Fruit fly (Drosophila melanogaster): ENCODE measurements around the gene rdx.

rdx gene

dm6 chr3R:14016758-14017406 lies 15.0 kb downstream of the rdx start (continued):
- no peak for TF ChIP-seq slou (GFP tag; optimal IDR thresholded peaks at IDR 0.05)
- no peak for TF ChIP-seq Deaf1 (tag; optimal IDR thresholded peaks at IDR 0.05)
- TF ChIP-seq pum (GFP tag; optimal IDR thresholded peaks at IDR 0.05): no peak
- TF ChIP-seq CG18011 (GFP tag; optimal IDR thresholded peaks at IDR 0.05): peak; percentile 2
- TF ChIP-seq trh (GFP tag; optimal IDR thresholded peaks at IDR 0.05): peak; percentile 33
- TF ChIP-seq CG4707 (GFP tag; optimal IDR thresholded peaks at IDR 0.05): peak; percentile 17
- no peak for TF ChIP-seq CG3838 (GFP tag; optimal IDR thresholded peaks at IDR 0.05)
- no peak for TF ChIP-seq Nf-YA (GFP tag; IDR thresholded peaks at IDR 0.05)
- no peak for TF ChIP-seq Hey (tag; optimal IDR thresholded peaks at IDR 0.05)
- peak; percentile 42 for TF ChIP-seq fd3F (GFP tag; optimal IDR thresholded peaks at IDR 0.05)
- TF ChIP-seq CG12155 (GFP tag; optimal IDR thresholded peaks at IDR 0.05): peak; percentile 37
- TF ChIP-seq CG11560 (tag; IDR thresholded peaks at IDR 0.05): no peak
- peak; percentile 65 for TF ChIP-seq CG15514 (GFP tag; optimal IDR thresholded peaks at IDR 0.05)
- TF ChIP-seq CG8359 (GFP tag; optimal IDR thresholded peaks at IDR 0.05; ENCODE audit: borderline replicate concordance): no peak
- peak; percentile 51 for TF ChIP-seq Dad (GFP tag; optimal IDR thresholded peaks at IDR 0.05)
- TF ChIP-seq dimm (GFP tag; IDR thresholded peaks at IDR 0.05): 0 out of 2 replicates have a peak, but pooled peaks have one; percentile 44
- TF ChIP-seq psq (GFP tag; optimal IDR thresholded peaks at IDR 0.05): no peak
- TF ChIP-seq grau (tag; optimal IDR thresholded peaks at IDR 0.05): peak; percentile 58
- 0 out of 2 replicates have a peak, but pooled peaks have one; percentile 23 for TF ChIP-seq CG4730 (GFP tag; IDR thresholded peaks at IDR 0.05)
- no peak for TF ChIP-seq CG15601 (tag; optimal IDR thresholded peaks at IDR 0.05)
- TF ChIP-seq nau (GFP tag; optimal IDR thresholded peaks at IDR 0.05): peak; percentile 42
- peak; percentile 33; the same call in 1 of the 2 replicates for TF ChIP-seq CG10321 (GFP tag; IDR thresholded peaks at IDR 0.05)
- TF ChIP-seq CG15696 (tag; optimal IDR thresholded peaks at IDR 0.05): no peak
- TF ChIP-seq CG7786 (GFP tag; optimal IDR thresholded peaks at IDR 0.05): peak; percentile 25
- peak; percentile 70; the same call in 2 of the 3 replicates for TF ChIP-seq ken (GFP tag; IDR thresholded peaks at IDR 0.05)
- peak; percentile 26 for TF ChIP-seq CG7987 (GFP tag; optimal IDR thresholded peaks at IDR 0.05)
- peak; percentile 54; the same call in 1 of the 2 replicates for TF ChIP-seq sens-2 (GFP tag; IDR thresholded peaks at IDR 0.05)
- peak; percentile 33 for TF ChIP-seq CG12219 (GFP tag; optimal IDR thresholded peaks at IDR 0.05)
- TF ChIP-seq Gsc (GFP tag; IDR thresholded peaks at IDR 0.05): no peak
- peak; percentile 29; the same call in 1 of the 2 replicates for TF ChIP-seq CG5953 (GFP tag; IDR thresholded peaks at IDR 0.05)
- no peak for TF ChIP-seq wdn (GFP tag; IDR thresholded peaks at IDR 0.05)
- TF ChIP-seq CG16815 (GFP tag; optimal IDR thresholded peaks at IDR 0.05): no peak
- TF ChIP-seq btn (GFP tag; optimal IDR thresholded peaks at IDR 0.05): no peak
- peak; percentile 68 for TF ChIP-seq CG10274 (GFP tag; optimal IDR thresholded peaks at IDR 0.05)
- TF ChIP-seq CG11504 (tag; optimal IDR thresholded peaks at IDR 0.05): peak; percentile 76
- peak; percentile 62 for TF ChIP-seq chn (GFP tag; optimal IDR thresholded peaks at IDR 0.05)
- peak; percentile 59; the same call in 2 of the 3 replicates for TF ChIP-seq tgo (GFP tag; IDR thresholded peaks at IDR 0.05)
- TF ChIP-seq Hr39 (optimal IDR thresholded peaks at IDR 0.05): no peak
- peak; percentile 86 for TF ChIP-seq sens (GFP tag)
- peak; percentile 41 for TF ChIP-seq CG3847 (GFP tag; IDR thresholded peaks at IDR 0.05)
- TF ChIP-seq HLH3B (GFP tag; IDR thresholded peaks at IDR 0.05): peak; percentile 48
- no peak for TF ChIP-seq CG12744 (GFP tag; optimal IDR thresholded peaks at IDR 0.05)
- no peak for TF ChIP-seq CG31224 (GFP tag; IDR thresholded peaks at IDR 0.05)
- TF ChIP-seq ewg (GFP tag; optimal IDR thresholded peaks at IDR 0.05): peak; percentile 34
- TF ChIP-seq CG1602 (GFP tag; optimal IDR thresholded peaks at IDR 0.05): no peak
- TF ChIP-seq ttk (GFP tag; IDR thresholded peaks at IDR 0.05): peak; percentile 47; the same call in 1 of the 2 replicates
- TF ChIP-seq Lhr (GFP tag; optimal IDR thresholded peaks at IDR 0.05): no peak
- peak; percentile 22 for TF ChIP-seq CG6854 (GFP tag; optimal IDR thresholded peaks at IDR 0.05)
- peak; percentile 74 for TF ChIP-seq CG2678 (tag; optimal IDR thresholded peaks at IDR 0.05)
- no peak for TF ChIP-seq Chrac-16 (GFP tag; optimal IDR thresholded peaks at IDR 0.05)
- TF ChIP-seq Antp (GFP tag; optimal IDR thresholded peaks at IDR 0.05): peak; percentile 69

Data from whole organism, embryonic.